Worm (Caenorhabditis elegans) whole organism, L3 larva: ENCODE results near the gene coq-6.

ENCODE experiments used
- aly-2 ChIP-seq: fragments of 150-350 bp; optimal IDR thresholded peaks from 2 replicates; lab custom pipeline; 2014; ENCODE audit warnings: missing biosample characterization, missing genetic modification characterization
- ama-1 ChIP-seq: fragments of 150-350 bp; optimal IDR thresholded peaks from 2 replicates; lab custom pipeline; 2018
- ceh-16 ChIP-seq: sonication (generic microtip); optimal IDR thresholded peaks from 2 replicates; lab custom pipeline; 2017; ENCODE audit warnings: missing biosample characterization, missing genetic modification characterization
- egl-27 ChIP-seq: sonication (generic microtip); optimal IDR thresholded peaks from 4 replicates; lab custom pipeline; 2017; ENCODE audit warnings: missing biosample characterization, missing genetic modification reagents, missing genetic modification characterization
- elt-3 ChIP-seq, 3 experiments: fragments of 150-350 bp in 1 of 3; sonication (generic microtip) in 2 of 3; optimal IDR thresholded peaks; 2 replicates in 2 of 3; 4 replicates in 1 of 3; lab custom pipeline; 2014 to 2017; ENCODE audit warnings: missing biosample characterization in 3 of 3, missing genetic modification characterization in 3 of 3
- fos-1 ChIP-seq: fragments of 150-350 bp; optimal IDR thresholded peaks from 2 replicates; lab custom pipeline; 2014; ENCODE audit warnings: missing biosample characterization, missing genetic modification characterization
- jun-1 ChIP-seq: fragments of 150-350 bp; optimal IDR thresholded peaks from 2 replicates; lab custom pipeline; 2014; ENCODE audit warnings: missing biosample characterization, missing genetic modification reagents, missing genetic modification characterization
- lin-15B ChIP-seq: fragments of 150-350 bp; optimal IDR thresholded peaks from 2 replicates; lab custom pipeline; 2014; ENCODE audit warnings: missing biosample characterization, missing genetic modification characterization
- lin-39 ChIP-seq: fragments of 150-350 bp; optimal IDR thresholded peaks from 2 replicates; lab custom pipeline; 2018; ENCODE audit warnings: missing biosample characterization, missing genetic modification reagents, missing genetic modification characterization
- nfya-1 ChIP-seq: sonication (generic microtip); optimal IDR thresholded peaks from 2 replicates; lab custom pipeline; 2017; ENCODE audit warnings: missing genetic modification characterization, mild to moderate bottlenecking, missing compliant biosample characterization, antibody characterized with exemption, moderate library complexity; ENCODE audit not compliant: insufficient read depth
- nhr-12 ChIP-seq: fragments of 150-350 bp; optimal IDR thresholded peaks from 2 replicates; lab custom pipeline; 2014; ENCODE audit warnings: missing biosample characterization, missing genetic modification characterization
- unc-62 ChIP-seq: fragments of 150-350 bp; sonication (generic microtip); optimal IDR thresholded peaks from 4 replicates; lab custom pipeline; 2014; ENCODE audit warnings: missing biosample characterization, missing genetic modification reagents, missing genetic modification characterization

DNA sequence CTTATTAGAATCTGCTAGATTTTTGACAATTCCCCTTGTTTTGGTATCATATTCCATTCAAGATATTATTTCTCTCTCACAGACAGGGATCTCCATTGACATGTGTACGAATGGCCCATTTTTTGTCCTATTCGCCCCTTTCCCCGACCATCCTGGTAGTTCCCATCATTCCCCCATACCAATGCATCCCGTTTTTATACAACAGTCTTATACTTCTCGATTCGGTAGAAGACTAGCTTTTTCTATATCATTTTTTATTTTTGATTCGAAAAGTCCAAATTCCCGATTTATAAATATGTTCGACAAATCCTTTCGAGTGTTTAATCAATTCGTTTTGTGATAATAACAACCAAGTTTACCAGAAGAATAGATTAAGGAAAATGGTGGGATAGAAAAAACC is 9.7 kb upstream of the coq-6 start:
- TF ChIP-seq elt-3 (tag; optimal IDR thresholded peaks at IDR 0.05; lab: Kevin White, UChicago), result no peak
- TF ChIP-seq egl-27 (tag; lab: Kevin White, UChicago), result no peak
- TF ChIP-seq fos-1 (tag; lab: Kevin White, UChicago), result no peak
- TF ChIP-seq nhr-12, result no peak
- no peak for TF ChIP-seq ceh-16 (tag; lab: Kevin White, UChicago)
- TF ChIP-seq lin-39 (tag; lab: Kevin White, UChicago), result no peak
- TF ChIP-seq nfya-1 (tag; lab: Kevin White, UChicago), result no peak
- no peak for TF ChIP-seq jun-1
- no peak for TF ChIP-seq ama-1
- TF ChIP-seq unc-62 (GFP tag; lab: Kevin White, UChicago), result no peak
- TF ChIP-seq lin-15B (tag; lab: Kevin White, UChicago), result no peak
- TF ChIP-seq aly-2 (tag; lab: Kevin White, UChicago), result no peak
